Fruit fly (Drosophila melanogaster): ENCODE measurements around the gene CG7142.

The CG7142 gene

DNA sequence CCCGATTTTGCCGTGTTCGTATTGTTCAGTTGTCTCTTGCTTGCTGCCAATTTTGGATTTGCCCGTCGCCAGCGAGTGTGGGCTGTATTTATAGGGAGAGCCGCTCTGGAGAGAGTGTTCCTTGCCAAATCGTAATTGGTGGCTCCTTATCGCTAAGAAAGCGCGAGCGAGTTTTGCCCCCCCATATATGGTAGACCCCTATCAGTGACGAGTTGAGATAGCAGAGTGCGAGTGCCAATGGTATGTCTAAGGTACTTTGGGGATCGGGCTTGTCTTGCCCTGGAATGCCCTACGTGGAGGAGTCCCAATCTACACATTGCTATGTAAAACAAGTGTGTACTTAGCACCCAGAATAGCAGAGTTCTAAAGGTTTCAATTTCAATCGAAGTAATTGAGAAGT, at the start of gene CG7142 (continued):
- TF ChIP-seq dan (GFP tag; IDR thresholded peaks at IDR 0.05), result no peak
- no peak for TF ChIP-seq Xrp1 (GFP tag; IDR thresholded peaks at IDR 0.05)
- TF ChIP-seq HmgD (GFP tag; optimal IDR thresholded peaks at IDR 0.05), result no peak
- peak; percentile 21 for TF ChIP-seq Hmr (GFP tag; optimal IDR thresholded peaks at IDR 0.05)
- no peak for TF ChIP-seq Doc2 (GFP tag; IDR thresholded peaks at IDR 0.05)
- TF ChIP-seq CG12391 (tag; optimal IDR thresholded peaks at IDR 0.05), result no peak
- TF ChIP-seq CG5953 (GFP tag; IDR thresholded peaks at IDR 0.05), result 0 out of 2 replicates have a peak, but pooled peaks have one; percentile 5
- TF ChIP-seq dmrt11E (tag; optimal IDR thresholded peaks at IDR 0.05), result no peak
- TF ChIP-seq Nf-YC (tag; optimal IDR thresholded peaks at IDR 0.05), result peak; percentile 1
- TF ChIP-seq eyg (GFP tag; optimal IDR thresholded peaks at IDR 0.05), result no peak
- no peak for TF ChIP-seq B-H2 (GFP tag; optimal IDR thresholded peaks at IDR 0.05)
- TF ChIP-seq fd96Cb (tag; optimal IDR thresholded peaks at IDR 0.05), result no peak
- TF ChIP-seq luna (GFP tag; optimal IDR thresholded peaks at IDR 0.05), result no peak
- no peak for TF ChIP-seq caup (GFP tag; optimal IDR thresholded peaks at IDR 0.05; ENCODE audit: severe bottlenecking)
- no peak for TF ChIP-seq insv (GFP tag; optimal IDR thresholded peaks at IDR 0.05)
- no peak for TF ChIP-seq Oli (tag; optimal IDR thresholded peaks at IDR 0.05)
- TF ChIP-seq CG12104 (GFP tag; optimal IDR thresholded peaks at IDR 0.05), result no peak
- TF ChIP-seq shn (GFP tag; optimal IDR thresholded peaks at IDR 0.05), result no peak
- no peak for TF ChIP-seq CG1529 (GFP tag; optimal IDR thresholded peaks at IDR 0.05)
- TF ChIP-seq cas (GFP tag; IDR thresholded peaks at IDR 0.05), result no peak
- no peak for TF ChIP-seq Dbx (GFP tag; IDR thresholded peaks at IDR 0.05)
- TF ChIP-seq gcm2 (GFP tag; optimal IDR thresholded peaks at IDR 0.05), result no peak
- TF ChIP-seq CG43689 (GFP tag; IDR thresholded peaks at IDR 0.05), result no peak
- no peak for TF ChIP-seq sr (GFP tag; IDR thresholded peaks at IDR 0.05)
- TF ChIP-seq CG32767 (GFP tag; IDR thresholded peaks at IDR 0.05), result no peak
- TF ChIP-seq Hsf (GFP tag; optimal IDR thresholded peaks at IDR 0.05), result no peak
- no peak for TF ChIP-seq jing (GFP tag; optimal IDR thresholded peaks at IDR 0.05)
- peak; percentile 91 for TF ChIP-seq sug (tag; optimal IDR thresholded peaks at IDR 0.05)
- TF ChIP-seq Mrtf (GFP tag; IDR thresholded peaks at IDR 0.05), result no peak
- no peak for TF ChIP-seq tin (GFP tag; optimal IDR thresholded peaks at IDR 0.05)
- TF ChIP-seq CG14710 (tag; optimal IDR thresholded peaks at IDR 0.05), result no peak
- TF ChIP-seq CG18599 (GFP tag; optimal IDR thresholded peaks at IDR 0.05), result peak; percentile 76
- no peak for TF ChIP-seq C15 (GFP tag; IDR thresholded peaks at IDR 0.05)
- no peak for TF ChIP-seq NC2β (GFP tag; optimal IDR thresholded peaks at IDR 0.05)
- TF ChIP-seq CG13123 (GFP tag; optimal IDR thresholded peaks at IDR 0.05), result no peak
- no peak for TF ChIP-seq CG7556 (GFP tag; optimal IDR thresholded peaks at IDR 0.05)
- no peak for TF ChIP-seq nmo (GFP tag; optimal IDR thresholded peaks at IDR 0.05)
- TF ChIP-seq H2.0 (GFP tag; IDR thresholded peaks at IDR 0.05), result no peak
- TF ChIP-seq hbn (GFP tag; IDR thresholded peaks at IDR 0.05; ENCODE audit: partially characterized antibody), result no peak
- no peak for TF ChIP-seq CG9727 (GFP tag; optimal IDR thresholded peaks at IDR 0.05)
- TF ChIP-seq CG10274 (GFP tag; optimal IDR thresholded peaks at IDR 0.05), result peak; percentile 73
- TF ChIP-seq gsb (GFP tag; IDR thresholded peaks at IDR 0.05), result no peak
- no peak for TF ChIP-seq stwl (tag; optimal IDR thresholded peaks at IDR 0.05)
- no peak for TF ChIP-seq gfzf (GFP tag; optimal IDR thresholded peaks at IDR 0.05)
- peak; percentile 18 for TF ChIP-seq cwo (GFP tag; optimal IDR thresholded peaks at IDR 0.05)
- TF ChIP-seq Hr51 (GFP tag; optimal IDR thresholded peaks at IDR 0.05), result no peak
- TF ChIP-seq Hr78 (GFP tag; optimal IDR thresholded peaks at IDR 0.05), result no peak
- no peak for TF ChIP-seq fru (optimal IDR thresholded peaks at IDR 0.05)
- TF ChIP-seq MESR4 (GFP tag; optimal IDR thresholded peaks at IDR 0.05), result no peak
- no peak for TF ChIP-seq CG1603 (tag; optimal IDR thresholded peaks at IDR 0.05)
- TF ChIP-seq CG32772 (GFP tag; IDR thresholded peaks at IDR 0.05), result no peak
- TF ChIP-seq sima (GFP tag; optimal IDR thresholded peaks at IDR 0.05), result no peak
